Fruit fly (Drosophila melanogaster) whole organism: Measurements from ENCODE around the gene lectin-22C.

ENCODE experiments used
- CG8478 ChIP-seq: fragments of >200 bp; optimal IDR thresholded peaks from 2 replicates; lab custom pipeline; 2018; ENCODE audit warnings: inconsistent platforms
- Dll ChIP-seq: fragments of >200 bp; optimal IDR thresholded peaks from 2 replicates; lab custom pipeline; 2017
- psq ChIP-seq: fragments of >200 bp; optimal IDR thresholded peaks from 2 replicates; lab custom pipeline; 2017
- usp ChIP-seq: fragments of >200 bp; optimal IDR thresholded peaks from 2 replicates; lab custom pipeline; 2017; ENCODE audit warnings: missing biosample characterization, missing genetic modification characterization, mixed read lengths

DNA sequence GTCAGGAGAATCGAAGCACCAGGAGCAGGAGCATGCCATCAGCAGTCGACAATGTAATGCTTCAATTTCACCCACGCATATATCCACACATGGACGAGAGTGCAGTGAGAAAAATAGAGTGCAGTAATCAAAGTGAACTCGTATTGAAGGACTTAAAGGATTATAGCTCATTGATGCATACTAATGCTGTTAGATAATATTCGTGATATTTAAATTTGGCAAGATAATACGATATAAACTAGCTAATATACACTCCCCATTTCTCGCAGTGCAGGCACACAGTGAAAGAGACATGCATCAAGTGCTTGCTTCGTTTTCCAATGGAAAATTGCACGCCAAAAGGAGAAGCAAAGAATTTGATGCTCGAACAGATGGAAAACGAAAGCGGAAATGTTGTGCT lies 35.9 kb upstream of the lectin-22C start:
- TF ChIP-seq CG8478 (lab: Kevin White, UChicago) (no peak), Dll (lab: Kevin White, UChicago) (no peak), usp (no peak), psq (no peak)
